Worm (Caenorhabditis elegans): ENCODE results near the gene trip-4.

Gene trip-4

DNA sequence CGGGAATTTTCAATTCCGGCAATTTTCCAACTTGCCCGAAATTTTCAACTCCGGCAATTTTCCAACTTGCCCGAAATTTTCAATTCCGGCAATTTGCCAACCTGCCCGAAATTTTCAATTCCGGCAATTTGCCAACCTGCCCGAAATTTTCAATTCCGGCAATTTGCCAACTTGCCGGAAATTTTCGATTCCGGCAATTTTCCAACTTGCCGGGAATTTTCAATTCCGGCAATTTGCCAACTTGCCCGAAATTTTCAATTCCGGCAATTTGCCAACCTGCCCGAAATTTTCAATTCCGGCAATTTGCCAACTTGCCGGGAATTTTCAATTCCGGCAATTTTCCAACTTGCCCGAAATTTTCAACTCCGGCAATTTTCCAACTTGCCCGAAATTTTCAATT lies 57.1 kb downstream of the trip-4 start:
- TF ChIP-seq pes-1 (GFP tag; IDR thresholded peaks at IDR 0.05): peak; percentile 12; the same call in 1 of the 2 replicates
- 0 out of 2 replicates have a peak, but pooled peaks have one; percentile 51 for TF ChIP-seq scrt-1 (GFP tag; IDR thresholded peaks at IDR 0.05)
